Fruit fly (Drosophila melanogaster) Kc167 (cell line): ENCODE results near the gene rgn.

Source experiments
- Myc ChIP-seq: fragments of >200 bp; optimal IDR thresholded peaks from 2 replicates; lab custom pipeline; 2017; ENCODE audit warnings: missing external identifiers
- Sin3A ChIP-seq: fragments of >200 bp; optimal IDR thresholded peaks from 2 replicates; lab custom pipeline; 2018; ENCODE audit warnings: missing external identifiers
- h ChIP-seq: fragments of >200 bp; optimal IDR thresholded peaks from 3 replicates; lab custom pipeline; 2018; ENCODE audit warnings: missing external identifiers
- insv ChIP-seq: fragments of >200 bp; optimal IDR thresholded peaks from 3 replicates; lab custom pipeline; 2018; ENCODE audit warnings: missing external identifiers
- psq ChIP-seq: fragments of >200 bp; optimal IDR thresholded peaks from 2 replicates; lab custom pipeline; 2017; ENCODE audit warnings: missing external identifiers
- ttk ChIP-seq: sonication (Bioruptor generic); optimal IDR thresholded peaks from 2 replicates; lab custom pipeline; 2017; ENCODE audit warnings: missing external identifiers

rgn gene

dm6 chr3L:21450486-21450885, 68.2 kb downstream of the rgn start:
- TF ChIP-seq Myc (lab: Kevin White, UChicago) = no peak
- no peak for TF ChIP-seq ttk (lab: Kevin White, UChicago)

dm6 chr3L:21453623-21454022, 71.3 kb downstream of the rgn start:
- TF ChIP-seq h (no peak), ttk (lab: Kevin White, UChicago) (no peak), Myc (lab: Kevin White, UChicago) (no peak)

dm6 chr3L:21455196-21455595, 72.9 kb downstream of the rgn start:
- TF ChIP-seq ttk (lab: Kevin White, UChicago) = no peak
- no peak for TF ChIP-seq psq (lab: Kevin White, UChicago)
- TF ChIP-seq h = no peak
- TF ChIP-seq Myc (lab: Kevin White, UChicago) = no peak
- TF ChIP-seq Sin3A (lab: Kevin White, UChicago) = no peak
- TF ChIP-seq insv (lab: Kevin White, UChicago) = no peak

- no peak for TF ChIP-seq psq (lab: Kevin White, UChicago)
- TF ChIP-seq h = no peak
- TF ChIP-seq Myc (lab: Kevin White, UChicago) = no peak
- TF ChIP-seq ttk (lab: Kevin White, UChicago) = no peak
- no peak for TF ChIP-seq Sin3A (lab: Kevin White, UChicago)
- TF ChIP-seq insv (lab: Kevin White, UChicago) = no peak
Observed at dm6 chr3L:21458736-21459135, 76.4 kb downstream of the rgn start.

dm6 chr3L:21460149-21460873, 78.0 kb downstream of the rgn start:
- TF ChIP-seq Myc (lab: Kevin White, UChicago) = no peak
- TF ChIP-seq psq (lab: Kevin White, UChicago) = no peak
- TF ChIP-seq Sin3A (lab: Kevin White, UChicago) = no peak
- TF ChIP-seq ttk (lab: Kevin White, UChicago) = no peak
- no peak for TF ChIP-seq insv (lab: Kevin White, UChicago)
- TF ChIP-seq h = no peak

- TF ChIP-seq h (no peak), Myc (lab: Kevin White, UChicago) (no peak), ttk (lab: Kevin White, UChicago) (no peak), psq (lab: Kevin White, UChicago) (no peak), insv (lab: Kevin White, UChicago) (no peak), Sin3A (lab: Kevin White, UChicago) (no peak)
Observed at dm6 chr3L:21462860-21463259, 80.6 kb downstream of the rgn start.

dm6 chr3L:21464240-21464639, 81.9 kb downstream of the rgn start:
- TF ChIP-seq Sin3A (lab: Kevin White, UChicago) (no peak), h (no peak), Myc (lab: Kevin White, UChicago) (no peak), ttk (lab: Kevin White, UChicago) (no peak), psq (lab: Kevin White, UChicago) (no peak), insv (lab: Kevin White, UChicago) (no peak)

- TF ChIP-seq h = no peak
- no peak for TF ChIP-seq insv (lab: Kevin White, UChicago)
- no peak for TF ChIP-seq psq (lab: Kevin White, UChicago)
- no peak for TF ChIP-seq Myc (lab: Kevin White, UChicago)
- TF ChIP-seq Sin3A (lab: Kevin White, UChicago) = no peak
- no peak for TF ChIP-seq ttk (lab: Kevin White, UChicago)
Observed at dm6 chr3L:21465261-21466112, 83.2 kb downstream of the rgn start.

- TF ChIP-seq insv (lab: Kevin White, UChicago) = no peak
- no peak for TF ChIP-seq Sin3A (lab: Kevin White, UChicago)
- TF ChIP-seq h = no peak
- no peak for TF ChIP-seq psq (lab: Kevin White, UChicago)
- no peak for TF ChIP-seq Myc (lab: Kevin White, UChicago)
Observed at dm6 chr3L:21471895-21472294, 89.6 kb downstream of the rgn start.
